Worm (Caenorhabditis elegans) whole organism, L4/young adult: Measurements from ENCODE around the gene deg-1.

Source experiments
- W03F9.2 ChIP-seq: fragments of 150-350 bp; optimal IDR thresholded peaks from 2 replicates; lab custom pipeline; 2014; ENCODE audit warnings: missing biosample characterization, missing genetic modification characterization
- dao-5 ChIP-seq: sonication (generic microtip); optimal IDR thresholded peaks from 2 replicates; lab custom pipeline; 2016; ENCODE audit warnings: missing genotype, missing genetic modification characterization, moderate library complexity, missing compliant biosample characterization
- him-1 ChIP-seq: sonication (generic microtip); optimal IDR thresholded peaks from 2 replicates; lab custom pipeline; 2016; ENCODE audit warnings: missing genotype, missing genetic modification reagents, missing genetic modification characterization, missing compliant biosample characterization

DNA sequence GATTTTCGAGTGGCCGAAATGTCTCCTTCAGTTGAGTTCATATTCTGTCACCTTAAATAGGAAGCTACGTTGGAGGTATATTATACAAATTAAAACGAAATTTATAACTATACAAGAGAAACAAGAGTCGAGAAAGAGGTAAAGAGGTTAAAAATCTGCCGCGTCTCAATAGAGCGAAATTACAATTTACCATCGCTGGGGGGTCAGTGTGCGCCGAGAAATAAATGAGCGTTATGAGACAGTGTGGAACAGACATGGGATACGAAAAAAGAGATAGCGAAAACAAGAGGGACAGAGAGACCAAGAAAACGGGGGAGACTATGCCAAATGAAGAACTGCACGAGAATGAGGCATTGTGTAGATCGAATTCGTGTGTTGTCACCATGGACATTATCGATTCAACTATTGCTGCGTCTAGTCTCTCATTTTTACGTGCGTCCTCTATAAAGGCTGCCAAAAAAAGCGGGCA is 35.0 kb downstream of the deg-1 start, which contains the start of gene ZK154.5:
- TF ChIP-seq dao-5 (no peak), W03F9.2 (tag; lab: Kevin White, UChicago) (peak; percentile 34), him-1 (tag; lab: Kevin White, UChicago) (no peak)
